Fruit fly (Drosophila melanogaster) whole organism, wandering third instar larva: ENCODE measurements around the gene Fnta.

Experiments
- Abd-B ChIP-seq: fragments of >200 bp; optimal IDR thresholded peaks from 2 replicates; lab custom pipeline; 2017; ENCODE audit warnings: missing biosample characterization, missing genetic modification characterization
- GATAd ChIP-seq: sonication (Bioruptor generic); optimal IDR thresholded peaks from 2 replicates; lab custom pipeline; 2016; ENCODE audit warnings: missing biosample characterization, missing genetic modification characterization
- br ChIP-seq: fragments of 200-800 bp; sonication (Bioruptor generic); optimal IDR thresholded peaks from 2 replicates; lab custom pipeline; 2016; ENCODE audit warnings: missing biosample characterization, missing genetic modification characterization
- fru ChIP-seq: fragments of 200-800 bp; sonication (Bioruptor generic); optimal IDR thresholded peaks from 3 replicates; lab custom pipeline; 2016; ENCODE audit warnings: missing biosample characterization, mild to moderate bottlenecking, missing genetic modification characterization
- psq ChIP-seq: fragments of 200-800 bp; sonication (Bioruptor generic); optimal IDR thresholded peaks from 3 replicates; lab custom pipeline; 2017; ENCODE audit warnings: missing biosample characterization, mild to moderate bottlenecking, missing genetic modification characterization, moderate library complexity
- usp ChIP-seq: fragments of >200 bp; optimal IDR thresholded peaks from 2 replicates; lab custom pipeline; 2017; ENCODE audit warnings: missing biosample characterization, missing genetic modification characterization

DNA sequence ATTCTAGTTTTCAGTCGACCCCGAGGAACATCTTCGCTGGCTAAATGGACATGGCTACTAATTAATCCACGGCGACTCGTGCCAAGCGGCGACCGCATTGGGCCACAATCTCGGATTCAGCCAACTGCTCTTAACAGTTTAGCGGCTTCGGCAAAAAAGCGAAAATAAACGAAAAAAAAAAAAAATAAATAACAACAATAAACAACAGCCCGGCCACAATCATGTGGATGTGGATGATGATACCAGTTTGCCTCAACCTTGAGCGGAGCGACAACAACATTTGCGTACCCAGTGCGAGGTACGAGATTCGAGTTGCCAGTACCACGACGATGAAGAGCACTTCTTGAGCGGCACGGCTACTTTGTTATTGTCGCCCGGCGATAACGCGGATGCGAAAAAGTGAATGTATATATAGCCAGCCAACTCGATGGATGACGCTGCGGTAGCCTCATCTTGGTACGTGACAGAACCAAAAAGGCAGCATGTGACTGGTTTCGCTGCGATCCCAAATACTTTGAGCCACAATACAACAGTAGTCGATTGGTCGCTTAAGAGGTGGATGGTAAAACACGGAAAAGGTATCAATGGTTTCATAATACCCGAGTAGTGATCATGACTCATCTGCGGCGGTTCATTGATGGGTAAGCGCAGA, 22.4 kb downstream of the Fnta start:
- TF ChIP-seq psq (GFP tag; lab: Kevin White, UChicago) = peak; percentile 3
- TF ChIP-seq GATAd (GFP tag; lab: Kevin White, UChicago) = no peak
- TF ChIP-seq fru (GFP tag; lab: Kevin White, UChicago) = peak; percentile 29
- TF ChIP-seq br (GFP tag; lab: Kevin White, UChicago) = no peak
- no peak for TF ChIP-seq Abd-B (GFP tag; lab: Kevin White, UChicago)
- no peak for TF ChIP-seq usp (GFP tag; lab: Kevin White, UChicago)
